Worm (Caenorhabditis elegans): ENCODE data around the gene mrpl-20.

The mrpl-20 gene

DNA sequence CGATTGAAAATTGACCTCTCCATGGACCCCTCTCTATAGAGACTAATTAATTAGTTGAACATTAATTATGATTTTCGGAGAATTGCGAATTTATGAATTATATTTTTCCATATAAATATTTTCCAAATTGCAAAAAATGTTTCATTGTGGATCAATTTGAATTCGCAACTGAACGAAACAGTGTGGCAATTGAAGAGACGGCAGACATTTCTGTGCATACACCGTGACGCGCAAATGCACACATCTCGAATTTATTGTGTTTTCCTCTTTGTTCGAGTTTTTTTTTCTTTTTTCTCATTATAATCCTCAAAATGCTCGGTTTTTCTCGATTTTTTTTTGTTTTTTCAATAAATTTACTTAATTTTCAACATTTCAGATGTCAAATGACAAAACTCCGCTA lies 31.1 kb downstream of the mrpl-20 start, which contains the start of gene Y48C3A.20 (continued):
- no peak for TF ChIP-seq ztf-25 (GFP tag; IDR thresholded peaks at IDR 0.05)
- TF ChIP-seq snpc-3.4 (tag; optimal IDR thresholded peaks at IDR 0.05) = peak; percentile 67
- peak; percentile 63 for TF ChIP-seq lsl-1 (GFP tag; optimal IDR thresholded peaks at IDR 0.05)
- TF ChIP-seq zim-3 (tag; optimal IDR thresholded peaks at IDR 0.05) = no peak
- TF ChIP-seq aptf-2 (GFP tag; conservative IDR thresholded peaks at IDR 0.05) = no peak
- no peak for TF ChIP-seq K11D2.4 (GFP tag; IDR thresholded peaks at IDR 0.05)
- peak; percentile 53 for TF ChIP-seq lin-40 (tag; optimal IDR thresholded peaks at IDR 0.05)
- peak in 2 of 3 experiments; percentile 7 to 62 for TF ChIP-seq lin-35 (GFP tag; optimal IDR thresholded peaks at IDR 0.05)
- no peak for TF ChIP-seq mxl-1 (tag; optimal IDR thresholded peaks at IDR 0.05)
- no peak for TF ChIP-seq him-1 (tag; optimal IDR thresholded peaks at IDR 0.05)
- TF ChIP-seq F49E8.2 (tag; optimal IDR thresholded peaks at IDR 0.05; ENCODE audit: insufficient read depth) = no peak
- no peak for TF ChIP-seq madf-3 (GFP tag; IDR thresholded peaks at IDR 0.05)
- no peak for TF ChIP-seq rec-8 (tag; optimal IDR thresholded peaks at IDR 0.05)
- TF ChIP-seq nfya-2 (GFP tag; IDR thresholded peaks at IDR 0.05) = no peak
- no peak for TF ChIP-seq ztf-26 (tag; optimal IDR thresholded peaks at IDR 0.05)
- no peak for TF ChIP-seq ztf-18 (tag; optimal IDR thresholded peaks at IDR 0.05)
- TF ChIP-seq Y53F4B.3 (GFP tag; IDR thresholded peaks at IDR 0.05) = no peak

DNA sequence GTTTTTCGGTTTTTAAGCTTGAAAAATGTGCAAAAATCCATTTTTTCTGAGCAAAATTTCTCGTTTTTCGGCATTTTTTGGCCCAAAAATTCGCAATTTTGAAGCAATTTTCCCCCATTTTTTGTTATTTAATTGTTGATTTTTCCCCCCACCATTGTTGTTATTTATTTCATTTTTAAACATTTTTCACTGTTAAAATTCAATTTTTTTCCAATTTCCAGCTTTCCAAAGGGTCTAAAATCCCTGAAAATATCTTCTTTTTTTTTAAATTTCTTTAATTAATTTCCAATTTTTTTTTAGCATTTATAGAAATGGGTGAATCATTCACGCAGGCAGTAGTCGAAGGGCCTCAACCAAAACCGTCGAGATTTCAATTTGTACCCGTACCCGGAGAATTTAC lies 38.0 kb downstream of the mrpl-20 start, which contains the start of gene Y48C3A.12:
Gene Y48C3A.12 (plus strand): TSS at position 301 of the 400 bp plus-strand sequence.
- TF ChIP-seq athp-1 (tag; optimal IDR thresholded peaks at IDR 0.05) = no peak
- no peak for TF ChIP-seq madf-8 (GFP tag; conservative IDR thresholded peaks at IDR 0.05)
- no peak for TF ChIP-seq hmg-20 (GFP tag; IDR thresholded peaks at IDR 0.05)
- no peak for TF ChIP-seq F23B12.7 (tag; optimal IDR thresholded peaks at IDR 0.05; ENCODE audit: insufficient read depth)
- TF ChIP-seq hlh-12 (tag; optimal IDR thresholded peaks at IDR 0.05) = no peak
- TF ChIP-seq lir-1 (GFP tag; conservative IDR thresholded peaks at IDR 0.05) = no peak
- TF ChIP-seq F57C9.4 (tag; optimal IDR thresholded peaks at IDR 0.05) = no peak
- TF ChIP-seq ztf-25 (GFP tag; IDR thresholded peaks at IDR 0.05) = no peak
- TF ChIP-seq bed-2 (GFP tag; IDR thresholded peaks at IDR 0.05) = no peak
- no peak for TF ChIP-seq rcor-1 (GFP tag; IDR thresholded peaks at IDR 0.05)
- TF ChIP-seq lin-40 (tag; optimal IDR thresholded peaks at IDR 0.05) = no peak
- no peak for TF ChIP-seq T07F8.4 (tag; optimal IDR thresholded peaks at IDR 0.05)
- TF ChIP-seq lsy-27 (tag; optimal IDR thresholded peaks at IDR 0.05; ENCODE audit: borderline replicate concordance, insufficient read depth) = no peak
- TF ChIP-seq ceh-27 (GFP tag; optimal IDR thresholded peaks at IDR 0.05) = no peak
- no peak for TF ChIP-seq F33H1.4 (GFP tag; IDR thresholded peaks at IDR 0.05)
- no peak for TF ChIP-seq snpc-1.1 (tag; optimal IDR thresholded peaks at IDR 0.05; ENCODE audit: insufficient read depth)
- no peak for TF ChIP-seq sea-2 (GFP tag; IDR thresholded peaks at IDR 0.05)
- no peak for TF ChIP-seq lin-54 (GFP tag; optimal IDR thresholded peaks at IDR 0.05)
- TF ChIP-seq die-1 (tag; optimal IDR thresholded peaks at IDR 0.05) = no peak

ce11 chrII:13383061-13383460 lies 45.0 kb downstream of the mrpl-20 start:
- TF ChIP-seq die-1 (tag; optimal IDR thresholded peaks at IDR 0.05) = no peak
- TF ChIP-seq egrh-3 (GFP tag; IDR thresholded peaks at IDR 0.05) = peak; percentile 43; the same call in 1 of the 2 replicates
- TF ChIP-seq zfh-2 (GFP tag; conservative IDR thresholded peaks at IDR 0.05) = peak; percentile 64

Data from whole organism, young adult.